Fruit fly (Drosophila melanogaster) whole organism, embryonic: ENCODE results near the gene tj.

Source experiments
- ATbp ChIP-seq: fragments of 200-800 bp; sonication (Bioruptor generic); optimal IDR thresholded peaks from 2 replicates; lab custom pipeline; 2017; ENCODE audit warnings: missing biosample characterization, mild to moderate bottlenecking, missing genetic modification characterization, missing genetic modification reagents
- CG10274 ChIP-seq: fragments of 200-800 bp; sonication (Bioruptor generic); optimal IDR thresholded peaks from 3 replicates; lab custom pipeline; 2017; ENCODE audit warnings: missing biosample characterization, mild to moderate bottlenecking, missing genetic modification characterization
- CG11247 ChIP-seq: fragments of 200-800 bp; sonication (Bioruptor generic); IDR thresholded peaks from 2 replicates; pipeline ENCODE4 v1.3.6; 2022; ENCODE audit warnings: missing biosample characterization, missing genetic modification characterization
- CG14441 ChIP-seq: fragments of 200-800 bp; sonication (Bioruptor generic); IDR thresholded peaks from 2 replicates; pipeline ENCODE4 v1.3.6; 2022; ENCODE audit warnings: missing biosample characterization, missing genetic modification characterization
- CG17912 ChIP-seq: fragments of 200-800 bp; sonication (Bioruptor generic); optimal IDR thresholded peaks from 2 replicates; lab custom pipeline; 2018; ENCODE audit warnings: missing biosample characterization, mild to moderate bottlenecking, missing genetic modification characterization
- CG18011 ChIP-seq: fragments of 200-800 bp; sonication (Bioruptor generic); optimal IDR thresholded peaks from 2 replicates; lab custom pipeline; 2017; ENCODE audit warnings: missing biosample characterization, missing genetic modification characterization, mild to moderate bottlenecking, moderate library complexity, missing genotype
- CG2120 ChIP-seq: fragments of 200-800 bp; sonication (Bioruptor generic); optimal IDR thresholded peaks from 3 replicates; lab custom pipeline; 2016; ENCODE audit warnings: missing biosample characterization, missing genetic modification characterization
- CG2202 ChIP-seq: fragments of 200-800 bp; sonication (Bioruptor generic); optimal IDR thresholded peaks from 2 replicates; lab custom pipeline; 2018; ENCODE audit warnings: missing biosample characterization, mild to moderate bottlenecking, missing genetic modification characterization
- CG3163 ChIP-seq: fragments of 200-800 bp; sonication (Bioruptor generic); optimal IDR thresholded peaks from 3 replicates; lab custom pipeline; 2016; ENCODE audit warnings: missing biosample characterization, missing genetic modification characterization
- CG5245 ChIP-seq: fragments of 200-800 bp; sonication (Bioruptor generic); optimal IDR thresholded peaks from 3 replicates; lab custom pipeline; 2016; ENCODE audit warnings: missing biosample characterization, missing genetic modification characterization
- CG6683 ChIP-seq: fragments of 200-800 bp; sonication (Bioruptor generic); optimal IDR thresholded peaks from 2 replicates; lab custom pipeline; 2017; ENCODE audit warnings: missing biosample characterization, mild to moderate bottlenecking, missing genetic modification characterization, missing genetic modification reagents
- CG6791 ChIP-seq: fragments of 200-800 bp; sonication (Bioruptor generic); IDR thresholded peaks from 3 replicates; pipeline ENCODE4 v1.3.6; 2022; ENCODE audit warnings: missing biosample characterization, missing genetic modification characterization; ENCODE audit not compliant: partially characterized antibody
- CG7839 ChIP-seq: fragments of 200-800 bp; sonication (Bioruptor generic); optimal IDR thresholded peaks from 3 replicates; lab custom pipeline; 2018; ENCODE audit warnings: missing biosample characterization, mild to moderate bottlenecking, missing genetic modification characterization, moderate library complexity
- CG8089 ChIP-seq: fragments of 200-800 bp; sonication (Bioruptor generic); optimal IDR thresholded peaks from 3 replicates; lab custom pipeline; 2016; ENCODE audit warnings: missing biosample characterization, missing genetic modification characterization
- CG8388 ChIP-seq: fragments of 200-800 bp; sonication (Bioruptor generic); optimal IDR thresholded peaks from 2 replicates; lab custom pipeline; 2019; ENCODE audit warnings: missing biosample characterization, mild to moderate bottlenecking, missing genetic modification characterization, moderate library complexity
- CG8765 ChIP-seq: fragments of 200-800 bp; sonication (Bioruptor generic); IDR thresholded peaks from 2 replicates; pipeline ENCODE4 v1.3.6; 2022; ENCODE audit warnings: missing biosample characterization, missing genetic modification characterization
- Dad ChIP-seq: fragments of 200-800 bp; sonication (Bioruptor generic); optimal IDR thresholded peaks from 3 replicates; lab custom pipeline; 2016; ENCODE audit warnings: missing biosample characterization, missing genetic modification characterization
- E2f1 ChIP-seq: fragments of 200-800 bp; sonication (Bioruptor generic); IDR thresholded peaks from 2 replicates; pipeline ENCODE4 v1.3.6; 2022; ENCODE audit warnings: missing biosample characterization, missing genetic modification characterization
- Gug ChIP-seq: fragments of 200-800 bp; sonication (Bioruptor generic); IDR thresholded peaks from 4 replicates; pipeline ENCODE4 v1.3.6; 2022; ENCODE audit warnings: missing biosample characterization, missing genetic modification characterization
- HLHmδ ChIP-seq: fragments of 200-800 bp; sonication (Bioruptor generic); optimal IDR thresholded peaks from 2 replicates; lab custom pipeline; 2018; ENCODE audit warnings: missing biosample characterization, mild to moderate bottlenecking, missing genetic modification characterization, moderate library complexity
- HmgD ChIP-seq: fragments of 200-800 bp; sonication (Bioruptor generic); optimal IDR thresholded peaks from 3 replicates; lab custom pipeline; 2016; ENCODE audit warnings: missing biosample characterization, missing genetic modification characterization
- HmgZ ChIP-seq: fragments of 200-800 bp; sonication (Bioruptor generic); optimal IDR thresholded peaks from 2 replicates; lab custom pipeline; 2018; ENCODE audit warnings: missing biosample characterization, mild to moderate bottlenecking, missing genetic modification characterization
- Hr3 ChIP-seq: fragments of 200-800 bp; sonication (Bioruptor generic); optimal IDR thresholded peaks from 3 replicates; lab custom pipeline; 2016; ENCODE audit warnings: missing biosample characterization, missing genetic modification characterization
- Meics ChIP-seq: fragments of 200-800 bp; sonication (Bioruptor generic); optimal IDR thresholded peaks from 2 replicates; lab custom pipeline; 2017; ENCODE audit warnings: missing biosample characterization, mild to moderate bottlenecking, missing genetic modification characterization
- NC2β ChIP-seq: fragments of 200-800 bp; sonication (Bioruptor generic); optimal IDR thresholded peaks from 2 replicates; lab custom pipeline; 2016; ENCODE audit warnings: missing biosample characterization, missing genetic modification characterization
- NFAT ChIP-seq: fragments of 200-800 bp; sonication (Bioruptor generic); IDR thresholded peaks from 2 replicates; pipeline ENCODE4 v1.3.6; 2022; ENCODE audit warnings: missing biosample characterization, missing genetic modification characterization
- PHDP ChIP-seq: fragments of 200-800 bp; sonication (Bioruptor generic); optimal IDR thresholded peaks from 3 replicates; lab custom pipeline; 2018; ENCODE audit warnings: missing biosample characterization, mild to moderate bottlenecking, missing genetic modification characterization, moderate library complexity
- Poxn ChIP-seq: fragments of 200-800 bp; sonication (Bioruptor generic); IDR thresholded peaks from 2 replicates; pipeline ENCODE4 v1.3.6; 2022; ENCODE audit warnings: missing biosample characterization, missing genetic modification characterization
- Trl ChIP-seq, 3 experiments: fragments of >200 bp in 2 of 3; fragments of 200-800 bp in 1 of 3; sonication (Bioruptor generic) in 1 of 3; optimal IDR thresholded peaks; 2 replicates in 1 of 3; 3 replicates in 2 of 3; lab custom pipeline; 2016 to 2017; ENCODE audit warnings: missing biosample characterization in 1 of 3, missing genetic modification characterization in 1 of 3
- ash1 ChIP-seq: fragments of 200-800 bp; sonication (Bioruptor generic); optimal IDR thresholded peaks from 2 replicates; lab custom pipeline; 2018; ENCODE audit warnings: missing biosample characterization, mild to moderate bottlenecking, missing genetic modification characterization
- ato ChIP-seq: fragments of 200-800 bp; sonication (Bioruptor generic); IDR thresholded peaks from 2 replicates; pipeline ENCODE4 v1.3.6; 2022; ENCODE audit warnings: missing biosample characterization, missing genetic modification characterization; ENCODE audit not compliant: partially characterized antibody
- cad ChIP-seq: fragments of >200 bp; optimal IDR thresholded peaks from 2 replicates; lab custom pipeline; 2017; ENCODE audit warnings: missing biosample characterization, missing genetic modification characterization
- cato ChIP-seq: fragments of 200-800 bp; sonication (Bioruptor generic); optimal IDR thresholded peaks from 2 replicates; lab custom pipeline; 2016; ENCODE audit warnings: missing biosample characterization, missing genetic modification characterization, borderline replicate concordance
- chif ChIP-seq, 2 experiments: fragments of 200-800 bp; sonication (Bioruptor generic); optimal IDR thresholded peaks; 3 replicates each; lab custom pipeline; 2016; ENCODE audit warnings: missing biosample characterization in 2 of 2, missing genetic modification characterization in 2 of 2
- da ChIP-seq: fragments of 200-800 bp; sonication (Bioruptor generic); optimal IDR thresholded peaks from 2 replicates; lab custom pipeline; 2016; ENCODE audit warnings: missing biosample characterization, missing genetic modification characterization
- dan ChIP-seq: fragments of 200-800 bp; sonication (Bioruptor generic); IDR thresholded peaks from 2 replicates; pipeline ENCODE4 v1.3.6; 2022; ENCODE audit warnings: missing biosample characterization, missing genetic modification characterization
- dimm ChIP-seq: fragments of 200-800 bp; sonication (Bioruptor generic); IDR thresholded peaks from 2 replicates; pipeline ENCODE4 v1.3.6; 2022; ENCODE audit warnings: missing biosample characterization, missing genetic modification characterization
- esg ChIP-seq: fragments of 200-800 bp; sonication (Bioruptor generic); conservative IDR thresholded peaks from 2 replicates; pipeline ENCODE4 v1.3.6; 2022; ENCODE audit warnings: missing biosample characterization, missing genetic modification characterization
- eyg ChIP-seq: fragments of 200-800 bp; sonication (Bioruptor generic); optimal IDR thresholded peaks from 3 replicates; lab custom pipeline; 2016; ENCODE audit warnings: missing biosample characterization, missing genetic modification characterization
- fd3F ChIP-seq: fragments of 200-800 bp; sonication (Bioruptor generic); optimal IDR thresholded peaks from 2 replicates; lab custom pipeline; 2018; ENCODE audit warnings: missing biosample characterization, mild to moderate bottlenecking, missing genetic modification characterization, moderate library complexity
- gsb ChIP-seq: fragments of 200-800 bp; sonication (Bioruptor generic); IDR thresholded peaks from 2 replicates; pipeline ENCODE4 v1.3.6; 2022; ENCODE audit warnings: missing biosample characterization, missing genetic modification characterization
- gt ChIP-seq: fragments of 200-800 bp; sonication (Bioruptor generic); IDR thresholded peaks from 2 replicates; pipeline ENCODE4 v1.3.6; 2022; ENCODE audit warnings: missing biosample characterization, missing genetic modification characterization
- hb ChIP-seq: fragments of 200-800 bp; sonication (Bioruptor generic); IDR thresholded peaks from 3 replicates; pipeline ENCODE4 v1.3.6; 2022; ENCODE audit warnings: missing biosample characterization, missing genetic modification characterization; ENCODE audit not compliant: partially characterized antibody
- luna ChIP-seq: fragments of 200-800 bp; sonication (Bioruptor generic); optimal IDR thresholded peaks from 2 replicates; lab custom pipeline; 2016; ENCODE audit warnings: missing biosample characterization, missing genetic modification characterization
- odd ChIP-seq: fragments of 200-800 bp; sonication (Bioruptor generic); optimal IDR thresholded peaks from 2 replicates; lab custom pipeline; 2017; ENCODE audit warnings: missing biosample characterization, mild to moderate bottlenecking, missing genetic modification characterization
- pho ChIP-seq: fragments of 200-800 bp; sonication (Bioruptor generic); optimal IDR thresholded peaks from 2 replicates; lab custom pipeline; 2016; ENCODE audit warnings: missing biosample characterization, missing genetic modification characterization
- pnt ChIP-seq: fragments of 200-800 bp; sonication (Bioruptor generic); optimal IDR thresholded peaks from 3 replicates; lab custom pipeline; 2016; ENCODE audit warnings: missing biosample characterization, missing genetic modification characterization
- salm ChIP-seq: fragments of 200-800 bp; sonication (Bioruptor generic); optimal IDR thresholded peaks from 2 replicates; lab custom pipeline; 2018; ENCODE audit warnings: missing biosample characterization, mild to moderate bottlenecking, missing genetic modification characterization
- tin ChIP-seq: fragments of 200-800 bp; sonication (Bioruptor generic); optimal IDR thresholded peaks from 3 replicates; lab custom pipeline; 2016; ENCODE audit warnings: missing biosample characterization, missing genetic modification characterization
- unpg ChIP-seq: fragments of 200-800 bp; sonication (Bioruptor generic); optimal IDR thresholded peaks from 3 replicates; lab custom pipeline; 2018; ENCODE audit warnings: missing biosample characterization, mild to moderate bottlenecking, missing genetic modification characterization, moderate library complexity
- vvl ChIP-seq: fragments of 200-800 bp; sonication (Bioruptor generic); IDR thresholded peaks from 2 replicates; pipeline ENCODE4 v1.3.6; 2022; ENCODE audit warnings: missing biosample characterization, missing genetic modification characterization

The tj gene

DNA sequence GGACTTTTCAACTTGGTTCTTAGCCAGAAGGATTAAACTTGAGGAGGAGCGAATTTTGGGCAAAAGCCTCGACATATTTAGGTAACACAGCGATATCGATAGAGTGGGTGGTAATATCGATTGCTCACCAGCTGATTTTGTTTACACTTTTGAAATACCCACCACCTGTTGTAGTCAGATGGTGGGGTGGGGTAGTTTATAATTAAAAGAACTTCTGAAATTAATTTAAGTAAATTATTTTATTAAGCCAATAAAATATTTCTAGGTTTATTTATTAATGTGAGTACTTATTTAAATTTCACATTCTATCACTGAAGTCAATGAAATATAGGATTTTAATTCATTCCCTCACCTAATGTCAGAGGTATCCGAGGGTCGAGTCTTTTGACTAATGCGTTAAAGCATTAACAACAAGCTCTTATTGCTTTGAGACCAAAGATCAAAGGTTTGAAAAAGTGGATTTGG, 26.0 kb downstream of the tj start, which contains the start of the genes CG10194 and CG18094 (continued):
- TF ChIP-seq hb (GFP tag; lab: Robert Waterston, UW) (no peak), CG8089 (GFP tag; lab: Kevin White, UChicago) (no peak), luna (GFP tag; lab: Kevin White, UChicago) (no peak), pnt (GFP tag; lab: Kevin White, UChicago) (no peak), E2f1 (GFP tag; lab: Robert Waterston, UW) (0 out of 2 replicates have a peak, but pooled peaks have one; percentile 24), CG8765 (GFP tag; lab: Robert Waterston, UW) (no peak), CG10274 (GFP tag; lab: Kevin White, UChicago) (no peak), Trl (optimal IDR thresholded peaks at IDR 0.05; lab: Kevin White, UChicago) (no peak), Trl (GFP tag; optimal IDR thresholded peaks at IDR 0.05; lab: Kevin White, UChicago) (no peak), CG3163 (no peak), HLHmδ (no peak), fd3F (GFP tag; lab: Kevin White, UChicago) (no peak), CG17912 (GFP tag; lab: Kevin White, UChicago) (no peak), da (no peak), CG5245 (GFP tag; lab: Kevin White, UChicago) (no peak), vvl (no peak), eyg (GFP tag; lab: Kevin White, UChicago) (no peak), Dad (no peak), tin (GFP tag; lab: Kevin White, UChicago) (peak; percentile 14), Meics (no peak), dimm (GFP tag; lab: Robert Waterston, UW) (no peak), cad (no peak), cato (GFP tag; lab: Kevin White, UChicago) (no peak), Gug (no peak), Hr3 (GFP tag; lab: Kevin White, UChicago) (peak; percentile 57), PHDP (no peak), CG14441 (peak; percentile 30; the same call in 1 of the 2 replicates), ash1 (GFP tag; lab: Kevin White, UChicago) (no peak), NFAT (no peak), CG8388 (GFP tag; lab: Kevin White, UChicago) (peak; percentile 34), esg (GFP tag; lab: Robert Waterston, UW) (0 out of 2 replicates have a peak, but pooled peaks have one; percentile 32), salm (tag; lab: Kevin White, UChicago) (no peak), CG6683 (GFP tag; lab: Kevin White, UChicago) (no peak), Poxn (GFP tag; lab: Robert Waterston, UW) (no peak), HmgD (GFP tag; lab: Kevin White, UChicago) (no peak), unpg (GFP tag; lab: Kevin White, UChicago) (no peak), HmgZ (tag; lab: Kevin White, UChicago) (peak; percentile 43), pho (GFP tag; lab: Kevin White, UChicago) (no peak), CG11247 (GFP tag; lab: Robert Waterston, UW) (no peak), chif (GFP tag; optimal IDR thresholded peaks at IDR 0.05; lab: Kevin White, UChicago) (no peak), CG2202 (tag; lab: Kevin White, UChicago) (peak; percentile 3), NC2β (no peak), CG2120 (GFP tag; lab: Kevin White, UChicago) (peak; percentile 65), gt (GFP tag; lab: Robert Waterston, UW) (no peak), odd (GFP tag; lab: Kevin White, UChicago) (no peak), ATbp (GFP tag; lab: Kevin White, UChicago) (no peak), CG6791 (peak; percentile 64; the same call in 2 of the 3 replicates), gsb (GFP tag; lab: Robert Waterston, UW) (no peak), ato (GFP tag; lab: Robert Waterston, UW) (no peak), dan (GFP tag; lab: Robert Waterston, UW) (no peak), CG18011 (GFP tag; lab: Kevin White, UChicago) (peak; percentile 71), CG7839 (no peak)
